Fruit fly (Drosophila melanogaster): ENCODE results near the gene CG31404.

The CG31404 gene

DNA sequence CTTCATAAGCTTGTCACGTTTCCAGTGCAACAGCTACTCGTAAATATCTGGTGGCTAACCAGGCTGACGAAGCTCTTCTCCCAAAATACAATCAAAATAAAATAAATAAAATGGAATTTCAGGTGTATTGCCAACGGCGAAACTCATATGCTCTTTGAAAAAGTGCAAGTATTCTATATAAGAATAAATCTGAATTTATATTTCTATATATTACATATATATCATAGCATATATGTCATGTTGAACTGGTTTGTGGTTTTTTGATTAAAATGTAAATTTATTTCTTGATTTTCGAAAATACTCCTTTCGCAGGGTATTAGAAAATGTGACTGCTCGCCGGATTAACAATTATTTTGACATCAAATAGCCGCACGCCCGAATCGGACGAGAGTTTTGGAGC lies 28.1 kb downstream of the CG31404 start (continued):
- TF ChIP-seq CG7368 (GFP tag; optimal IDR thresholded peaks at IDR 0.05) = no peak
- TF ChIP-seq Ets96B (tag; optimal IDR thresholded peaks at IDR 0.05) = no peak
- peak; percentile 52 for TF ChIP-seq Eip78C (GFP tag)
- peak; percentile 67 for TF ChIP-seq svp (GFP tag)
- no peak for TF ChIP-seq CG1621 (tag; optimal IDR thresholded peaks at IDR 0.05)
- no peak for TF ChIP-seq Blimp-1 (GFP tag; optimal IDR thresholded peaks at IDR 0.05)
- peak; percentile 39 for TF ChIP-seq Met (GFP tag; optimal IDR thresholded peaks at IDR 0.05)
- peak; percentile 6 for TF ChIP-seq CG34406 (GFP tag; optimal IDR thresholded peaks at IDR 0.05)
- TF ChIP-seq CG8319 (GFP tag; optimal IDR thresholded peaks at IDR 0.05) = no peak
- no peak for TF ChIP-seq Hr38 (GFP tag; optimal IDR thresholded peaks at IDR 0.05)
- TF ChIP-seq fd59A (GFP tag; optimal IDR thresholded peaks at IDR 0.05) = no peak
- no peak for TF ChIP-seq ss (GFP tag; optimal IDR thresholded peaks at IDR 0.05)
- no peak for TF ChIP-seq dsx (GFP tag; optimal IDR thresholded peaks at IDR 0.05; ENCODE audit: poor library complexity, severe bottlenecking)
- TF ChIP-seq Hr39 (GFP tag; optimal IDR thresholded peaks at IDR 0.05) = no peak
- no peak for TF ChIP-seq CG15336 (GFP tag; IDR thresholded peaks at IDR 0.05)
- no peak for TF ChIP-seq Ets21C (GFP tag; optimal IDR thresholded peaks at IDR 0.05)
- no peak for TF ChIP-seq eg (GFP tag; IDR thresholded peaks at IDR 0.05)
- no peak for TF ChIP-seq Eip93F (GFP tag; optimal IDR thresholded peaks at IDR 0.05)
- no peak for TF ChIP-seq lz (GFP tag; optimal IDR thresholded peaks at IDR 0.05)
- no peak for TF ChIP-seq CG6854 (GFP tag; optimal IDR thresholded peaks at IDR 0.05)

- TF ChIP-seq CG6276 (GFP tag; optimal IDR thresholded peaks at IDR 0.05) (no peak), CG6854 (GFP tag; optimal IDR thresholded peaks at IDR 0.05) (no peak), CG4318 (GFP tag; optimal IDR thresholded peaks at IDR 0.05) (no peak), fd59A (GFP tag; optimal IDR thresholded peaks at IDR 0.05) (no peak), Blimp-1 (GFP tag; optimal IDR thresholded peaks at IDR 0.05) (no peak), Ets21C (GFP tag; optimal IDR thresholded peaks at IDR 0.05) (no peak), CG7368 (GFP tag; optimal IDR thresholded peaks at IDR 0.05) (no peak), Hr4 (GFP tag; optimal IDR thresholded peaks at IDR 0.05) (no peak), CG6163 (GFP tag; IDR thresholded peaks at IDR 0.05) (no peak), CG16779 (tag; optimal IDR thresholded peaks at IDR 0.05) (no peak), Eip75B (GFP tag; optimal IDR thresholded peaks at IDR 0.05) (no peak), CG32006 (GFP tag; optimal IDR thresholded peaks at IDR 0.05) (no peak), salr (GFP tag; optimal IDR thresholded peaks at IDR 0.05) (no peak), CG10631 (GFP tag; optimal IDR thresholded peaks at IDR 0.05) (no peak), CG9139 (GFP tag; optimal IDR thresholded peaks at IDR 0.05) (no peak)
Measured at dm6 chr3R:19346532-19346931, 29.3 kb downstream of the CG31404 start.

DNA sequence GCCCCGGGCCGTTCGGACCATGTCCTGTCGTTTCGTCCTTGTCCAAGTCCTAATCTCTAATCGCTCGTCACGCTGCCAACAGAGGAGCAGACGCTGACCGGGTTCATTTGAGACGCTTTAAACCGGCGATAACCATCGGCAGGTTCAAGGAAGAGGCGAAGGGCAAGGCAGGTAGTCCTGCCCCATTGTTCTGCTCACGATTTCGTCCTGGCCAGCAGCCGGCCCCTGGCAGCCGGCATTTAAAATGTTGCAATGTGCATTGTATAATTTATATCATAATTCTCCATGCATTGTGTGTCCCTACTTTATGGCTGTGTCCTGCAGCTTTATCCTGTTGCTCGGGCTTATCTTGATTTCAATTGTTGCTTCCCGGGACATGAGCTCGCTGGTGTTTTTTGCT lies 30.6 kb downstream of the CG31404 start:
- TF ChIP-seq Ets21C (GFP tag; optimal IDR thresholded peaks at IDR 0.05) = no peak
- TF ChIP-seq CG11762 (GFP tag; optimal IDR thresholded peaks at IDR 0.05; ENCODE audit: insufficient read depth) = no peak
- TF ChIP-seq esn (GFP tag; optimal IDR thresholded peaks at IDR 0.05) = no peak
- no peak for TF ChIP-seq CG6163 (GFP tag; IDR thresholded peaks at IDR 0.05)
- TF ChIP-seq Hr39 (GFP tag; optimal IDR thresholded peaks at IDR 0.05) = no peak
- no peak for TF ChIP-seq Eip78C (GFP tag)
- TF ChIP-seq CG15336 (GFP tag; IDR thresholded peaks at IDR 0.05) = no peak
- no peak for TF ChIP-seq CG10669 (GFP tag; optimal IDR thresholded peaks at IDR 0.05)
- TF ChIP-seq CG8119 (GFP tag; IDR thresholded peaks at IDR 0.05) = no peak
- no peak for TF ChIP-seq CG31627 (GFP tag; optimal IDR thresholded peaks at IDR 0.05)
- TF ChIP-seq Smox (GFP tag; optimal IDR thresholded peaks at IDR 0.05) = no peak
- no peak for TF ChIP-seq CG6808 (GFP tag; optimal IDR thresholded peaks at IDR 0.05)
- no peak for TF ChIP-seq CG6792 (GFP tag; optimal IDR thresholded peaks at IDR 0.05)
- TF ChIP-seq pdm3 (GFP tag; optimal IDR thresholded peaks at IDR 0.05) = no peak
- no peak for TF ChIP-seq Eip75B (GFP tag; optimal IDR thresholded peaks at IDR 0.05)
- no peak for TF ChIP-seq Sox14 (GFP tag; optimal IDR thresholded peaks at IDR 0.05)
- TF ChIP-seq fd59A (GFP tag; optimal IDR thresholded peaks at IDR 0.05) = no peak
- no peak for TF ChIP-seq OdsH (GFP tag; optimal IDR thresholded peaks at IDR 0.05)
- TF ChIP-seq Gug (GFP tag; IDR thresholded peaks at IDR 0.05) = no peak
- no peak for TF ChIP-seq salr (GFP tag; optimal IDR thresholded peaks at IDR 0.05)

Data from whole organism, prepupa.